Fruit fly (Drosophila melanogaster): ENCODE data around the gene GluRIIE.
A peak's percentile ranks its signal among the peaks of the same experiment; 100 is the strongest.

The GluRIIE gene

DNA sequence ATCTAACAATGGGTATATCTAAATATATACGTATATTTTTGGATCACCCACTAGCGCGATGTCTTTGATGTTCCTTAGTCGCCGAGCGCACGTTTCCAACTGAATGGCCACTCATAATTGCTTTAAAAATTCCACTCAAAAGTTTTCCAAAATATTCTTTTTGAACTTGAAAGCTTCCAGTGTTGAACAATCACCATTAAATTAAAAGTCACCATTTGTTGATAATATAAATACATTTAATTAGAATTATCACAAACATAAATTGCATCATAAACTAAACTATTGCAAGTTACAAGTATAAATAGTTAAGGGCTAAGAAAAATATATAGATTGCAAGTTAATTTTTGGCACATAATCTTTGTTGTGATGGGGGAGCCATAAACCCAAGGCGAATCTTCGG is 3.8 kb upstream of the GluRIIE start, which contains the start of gene GluRIID:
Gene GluRIID, minus strand, starts transcription at position 101 of the 400 bp plus-strand sequence.
- no peak for TF ChIP-seq Jra (GFP tag; optimal IDR thresholded peaks at IDR 0.05)
- TF ChIP-seq rgr (GFP tag; optimal IDR thresholded peaks at IDR 0.05), result peak; percentile 4

DNA sequence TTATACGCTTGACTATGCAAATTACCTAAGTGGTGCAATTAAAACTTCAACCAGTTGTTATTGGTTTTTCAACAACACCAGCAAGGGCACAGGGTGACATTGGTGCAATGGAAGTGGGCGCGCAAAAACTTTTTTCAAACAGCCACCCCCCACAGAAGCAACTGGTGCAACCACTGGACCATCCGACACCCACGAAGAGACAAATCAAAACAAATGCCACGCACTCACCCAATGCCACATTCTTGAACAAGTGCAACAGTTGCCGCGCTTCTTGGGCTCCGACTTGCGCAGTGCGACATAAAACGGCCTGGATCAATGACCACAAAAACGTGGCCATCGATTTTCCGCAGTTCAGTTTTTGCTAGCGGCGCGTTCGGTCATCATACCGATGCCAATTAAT is 12.8 kb downstream of the GluRIIE start:
- TF ChIP-seq GATAd (GFP tag; optimal IDR thresholded peaks at IDR 0.05), result no peak
- TF ChIP-seq Myc (optimal IDR thresholded peaks at IDR 0.05), result peak; percentile 11

DNA sequence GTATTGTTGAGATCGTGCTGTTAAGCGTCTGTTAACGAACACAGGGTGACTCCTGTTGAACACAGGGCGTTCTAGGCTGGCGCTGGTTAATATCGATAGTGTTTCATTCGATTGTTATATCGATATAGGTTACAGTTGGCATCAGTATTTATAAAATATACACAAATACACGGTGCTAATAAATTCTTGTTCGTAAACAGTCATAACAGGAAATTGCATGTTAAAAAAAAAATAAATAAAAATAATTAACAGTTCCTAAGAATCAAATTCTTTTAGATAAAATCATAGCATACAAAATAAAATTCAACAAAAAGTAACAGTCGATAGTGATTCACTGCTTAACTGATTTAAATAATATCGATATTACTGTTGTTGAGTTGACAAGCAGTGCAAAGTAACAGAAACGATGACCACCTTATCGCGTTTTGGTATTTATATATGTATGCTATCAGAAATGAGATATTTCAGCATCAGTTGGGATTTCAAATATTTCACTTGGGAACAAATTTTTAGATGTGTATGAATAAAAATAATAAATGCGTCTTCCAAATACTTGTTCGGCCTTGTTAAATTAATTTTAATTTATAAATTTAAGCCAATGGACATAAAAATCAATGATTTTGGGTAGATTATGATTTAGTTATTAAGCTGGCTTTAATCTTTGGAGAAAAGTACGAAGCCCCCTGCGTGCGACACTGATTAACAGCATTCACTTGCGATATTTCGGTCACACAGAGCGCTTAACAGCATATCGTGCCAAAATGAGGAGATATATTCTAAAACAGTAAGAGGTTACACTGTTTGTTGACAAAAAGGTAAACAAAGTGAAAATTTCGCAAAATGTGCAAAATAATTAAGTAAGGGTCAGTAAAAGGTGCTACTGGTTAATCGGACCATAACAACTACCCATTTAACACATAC is 13.6 kb downstream of the GluRIIE start, which contains the start of the genes Pi3K92E and Lrrk:
Gene Pi3K92E, minus strand, starts transcription at position 59 of the 921 bp plus-strand sequence.
Gene Lrrk, plus strand, starts transcription at position 807 of the 921 bp plus-strand sequence.
- TF ChIP-seq CG9705 (GFP tag; optimal IDR thresholded peaks at IDR 0.05) (peak; percentile 18), psq (GFP tag; optimal IDR thresholded peaks at IDR 0.05) (no peak), Hr83 (GFP tag; optimal IDR thresholded peaks at IDR 0.05; ENCODE audit: poor library complexity, severe bottlenecking) (peak; percentile 11), HLH106 (tag; optimal IDR thresholded peaks at IDR 0.05) (peak; percentile 36), lola (GFP tag; optimal IDR thresholded peaks at IDR 0.05) (no peak), h (GFP tag; optimal IDR thresholded peaks at IDR 0.05) (peak; percentile 12)

DNA sequence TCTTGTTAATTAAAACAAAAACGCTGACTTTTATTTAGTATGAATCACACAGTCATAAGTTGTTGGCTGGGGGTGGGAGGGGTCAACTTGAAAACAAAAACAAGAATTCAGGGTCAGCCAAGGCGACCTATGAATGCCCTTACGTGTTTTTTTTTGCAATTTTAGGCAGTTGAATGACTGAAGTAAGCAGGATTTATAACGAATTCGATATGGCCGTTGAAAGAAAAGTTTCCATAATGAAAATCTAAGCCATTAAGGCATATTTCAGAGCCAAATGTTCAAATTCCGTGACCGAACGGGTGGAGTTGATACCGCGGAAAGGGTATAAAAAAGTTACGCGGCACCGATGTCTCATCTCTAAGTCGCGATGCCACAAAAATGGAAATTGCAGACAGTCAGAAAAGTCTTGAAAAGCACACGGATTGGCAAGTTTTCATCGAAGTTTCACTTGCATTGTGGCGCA is 14.5 kb downstream of the GluRIIE start:
- TF ChIP-seq Sp1 (GFP tag; optimal IDR thresholded peaks at IDR 0.05) (no peak), brk (GFP tag; optimal IDR thresholded peaks at IDR 0.05) (no peak), foxo (GFP tag; optimal IDR thresholded peaks at IDR 0.05) (no peak), OdsH (GFP tag; optimal IDR thresholded peaks at IDR 0.05) (peak; percentile 79), usp (GFP tag; optimal IDR thresholded peaks at IDR 0.05) (no peak), N (GFP tag; optimal IDR thresholded peaks at IDR 0.05) (no peak), Rel (GFP tag; optimal IDR thresholded peaks at IDR 0.05) (no peak), Rel (tag; optimal IDR thresholded peaks at IDR 0.05) (no peak), CrebA (GFP tag; optimal IDR thresholded peaks at IDR 0.05; ENCODE audit: borderline replicate concordance) (no peak), lola (GFP tag; optimal IDR thresholded peaks at IDR 0.05) (no peak), dsf (GFP tag; optimal IDR thresholded peaks at IDR 0.05; ENCODE audit: borderline replicate concordance) (no peak), Abd-B (GFP tag; optimal IDR thresholded peaks at IDR 0.05) (no peak), sage (GFP tag; optimal IDR thresholded peaks at IDR 0.05) (no peak), fru (GFP tag; optimal IDR thresholded peaks at IDR 0.05) (no peak), tai (GFP tag; optimal IDR thresholded peaks at IDR 0.05) (no peak), dl (GFP tag; optimal IDR thresholded peaks at IDR 0.05; ENCODE audit: insufficient read depth in 1 of 2, partially characterized antibody in 2 of 2) (no peak), sv (GFP tag; optimal IDR thresholded peaks at IDR 0.05) (peak; percentile 19), dmrt93B (GFP tag; optimal IDR thresholded peaks at IDR 0.05) (no peak), woc (GFP tag; optimal IDR thresholded peaks at IDR 0.05) (peak; percentile 97), Hr78 (GFP tag; optimal IDR thresholded peaks at IDR 0.05) (no peak), Hr83 (GFP tag; optimal IDR thresholded peaks at IDR 0.05; ENCODE audit: poor library complexity, severe bottlenecking) (no peak), Hnf4 (GFP tag; optimal IDR thresholded peaks at IDR 0.05) (no peak), jim (GFP tag; optimal IDR thresholded peaks at IDR 0.05) (no peak), Jra (GFP tag; optimal IDR thresholded peaks at IDR 0.05) (peak; percentile 69), Mio (GFP tag; optimal IDR thresholded peaks at IDR 0.05) (no peak), psq (GFP tag; optimal IDR thresholded peaks at IDR 0.05) (peak; percentile 62), HLH106 (tag; optimal IDR thresholded peaks at IDR 0.05) (no peak), h (GFP tag; optimal IDR thresholded peaks at IDR 0.05) (no peak), CG9705 (GFP tag; optimal IDR thresholded peaks at IDR 0.05) (peak; percentile 37), Myc (optimal IDR thresholded peaks at IDR 0.05) (no peak), CG32264 (GFP tag; optimal IDR thresholded peaks at IDR 0.05) (peak; percentile 41), Dif (GFP tag; optimal IDR thresholded peaks at IDR 0.05; ENCODE audit: partially characterized antibody) (no peak), rgr (GFP tag; optimal IDR thresholded peaks at IDR 0.05) (no peak), br (GFP tag; optimal IDR thresholded peaks at IDR 0.05) (peak; percentile 86), pan (optimal IDR thresholded peaks at IDR 0.05) (no peak), GATAd (GFP tag; optimal IDR thresholded peaks at IDR 0.05) (no peak), Vsx2 (GFP tag; optimal IDR thresholded peaks at IDR 0.05; ENCODE audit: partially characterized antibody) (no peak), Dfd (GFP tag; optimal IDR thresholded peaks at IDR 0.05) (no peak), ey (GFP tag; optimal IDR thresholded peaks at IDR 0.05) (peak; percentile 76)
